Fruit fly (Drosophila melanogaster) whole organism, larva: Measurements from ENCODE around the gene mmd.

Source experiments
- noc ChIP-seq: fragments of 200-800 bp; sonication (Bioruptor generic); optimal IDR thresholded peaks from 3 replicates; lab custom pipeline; 2019; ENCODE audit warnings: missing biosample characterization, mild to moderate bottlenecking, missing genetic modification characterization, moderate library complexity

Gene mmd

DNA sequence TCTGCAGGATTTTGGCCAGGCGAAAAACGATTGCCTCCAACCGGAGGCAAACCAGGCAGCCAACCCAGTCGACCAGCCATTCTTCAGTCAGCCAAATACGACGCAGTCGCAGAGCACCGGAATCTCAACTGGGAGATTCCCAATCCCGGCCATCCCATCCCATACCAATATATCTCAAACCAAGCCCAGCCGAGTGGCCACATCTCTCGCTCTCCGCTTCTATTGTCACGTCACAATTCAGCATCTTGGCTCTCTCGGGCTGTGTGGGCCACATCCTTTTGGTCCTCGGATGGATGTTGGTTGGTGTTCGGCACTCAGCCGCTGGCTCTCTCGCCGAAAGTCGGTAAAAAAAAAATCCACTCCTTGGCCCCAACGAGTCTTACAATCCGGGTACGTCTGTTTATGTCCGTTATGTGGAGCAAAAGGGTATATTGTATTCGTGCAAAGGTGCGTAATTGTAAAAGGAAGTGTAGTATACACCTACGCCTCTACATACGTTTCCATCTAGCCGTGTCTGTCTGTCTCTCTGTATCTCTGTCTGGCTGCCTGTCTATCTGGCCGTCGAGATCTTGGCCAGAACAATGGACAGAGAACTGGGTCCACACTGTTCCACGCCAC lies at the start of gene mmd:
Gene mmd (minus strand): TSS at position 3 of the 618 bp plus-strand sequence.
- TF ChIP-seq noc (tag; lab: Kevin White, UChicago), result no peak

DNA sequence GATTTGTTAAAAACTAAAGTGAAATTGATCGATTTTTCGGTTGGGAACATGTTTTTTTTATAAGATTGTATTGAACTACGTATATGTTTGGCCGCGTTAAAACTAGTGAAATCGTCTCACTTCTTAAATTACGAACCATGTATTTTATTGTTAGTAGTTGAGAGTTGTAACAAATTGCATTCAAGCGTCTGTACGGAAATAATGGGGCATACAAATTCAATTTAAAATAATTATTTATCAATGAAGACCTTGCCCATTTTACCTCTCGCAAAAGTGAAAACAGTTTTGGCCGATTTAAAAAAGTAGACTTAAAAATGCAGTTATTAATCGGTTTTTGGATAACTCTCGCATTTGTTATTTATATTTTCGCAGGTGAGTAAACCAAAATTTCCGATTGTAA lies 35.9 kb upstream of the mmd start, which contains the start of gene Muc14A:
Gene Muc14A (plus strand): TSS at position 301 of the 400 bp plus-strand sequence.
- no peak for TF ChIP-seq noc (tag; lab: Kevin White, UChicago)

DNA sequence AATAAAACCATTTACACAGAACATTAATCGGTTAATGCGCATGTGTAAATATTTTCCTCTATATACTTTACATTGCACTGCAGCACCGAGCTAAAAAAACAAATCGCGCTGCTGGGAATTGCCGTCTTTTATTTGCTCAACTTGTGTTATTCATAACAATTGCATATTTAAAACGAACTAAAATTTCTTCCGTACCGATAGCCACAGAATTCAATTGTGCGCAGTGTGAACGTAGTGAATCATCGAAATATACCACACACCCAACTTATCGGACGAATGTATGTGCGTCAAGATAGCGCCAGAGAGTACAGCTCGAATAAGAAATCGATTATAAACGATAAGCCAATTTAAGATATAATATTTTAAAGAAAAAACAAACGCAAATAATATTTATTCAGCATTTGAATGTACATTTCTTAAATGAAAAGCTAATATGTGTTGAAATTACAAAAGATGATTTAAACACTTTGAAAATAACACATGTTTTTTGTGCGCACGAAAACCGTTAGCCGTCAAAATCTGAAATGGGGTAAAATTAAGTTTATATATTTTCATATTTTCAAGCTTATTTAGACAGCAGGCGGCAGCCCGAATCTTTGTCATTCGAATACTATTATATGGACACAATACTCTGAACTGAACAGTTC lies 32.7 kb upstream of the mmd start, which contains the start of the genes vap and CG12698:
Gene vap (minus strand): TSS at position 262 of the 647 bp plus-strand sequence.
Gene CG12698 (plus strand): TSS at position 597 of the 647 bp plus-strand sequence.
- no peak for TF ChIP-seq noc (tag; lab: Kevin White, UChicago)

DNA sequence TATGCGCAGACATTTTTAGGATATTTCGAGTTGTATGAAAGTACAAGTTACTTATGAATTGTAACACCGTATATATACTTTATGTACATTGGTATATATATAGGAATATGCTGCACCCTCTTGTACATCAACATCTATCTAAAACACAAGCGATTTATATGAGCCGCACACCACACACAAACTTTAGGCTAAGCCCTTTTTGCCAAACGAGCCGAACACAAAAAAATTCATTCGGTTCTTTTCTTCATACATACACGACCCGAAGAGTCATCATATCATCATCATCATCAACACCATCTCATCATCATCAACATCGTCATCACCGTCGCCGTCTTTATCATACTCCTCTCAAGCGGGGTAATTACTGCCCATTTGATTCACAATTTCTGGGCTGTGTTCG lies 32.1 kb upstream of the mmd start:
- no peak for TF ChIP-seq noc (tag; lab: Kevin White, UChicago)

DNA sequence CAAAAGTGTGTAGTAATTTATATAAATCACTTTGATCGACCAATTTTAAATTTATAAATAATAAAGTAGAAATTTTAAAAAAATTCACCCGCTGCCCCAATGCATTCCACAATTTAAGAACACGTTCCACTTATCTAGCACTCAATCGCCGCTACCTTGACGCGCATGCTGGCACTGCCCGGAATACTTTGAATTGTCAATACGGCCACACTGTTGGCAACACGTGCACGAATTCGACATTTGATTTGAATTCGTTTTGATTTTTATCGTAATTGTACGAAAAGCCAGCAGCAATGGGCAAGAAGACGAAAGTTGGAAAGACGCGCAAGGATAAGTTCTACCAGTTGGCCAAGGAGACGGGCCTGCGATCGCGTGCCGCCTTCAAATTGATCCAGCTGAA lies 23.9 kb upstream of the mmd start, which contains the start of gene CG8939:
Gene CG8939 (plus strand): TSS at position 186 of the 400 bp plus-strand sequence.
- TF ChIP-seq noc (tag; lab: Kevin White, UChicago), result no peak

DNA sequence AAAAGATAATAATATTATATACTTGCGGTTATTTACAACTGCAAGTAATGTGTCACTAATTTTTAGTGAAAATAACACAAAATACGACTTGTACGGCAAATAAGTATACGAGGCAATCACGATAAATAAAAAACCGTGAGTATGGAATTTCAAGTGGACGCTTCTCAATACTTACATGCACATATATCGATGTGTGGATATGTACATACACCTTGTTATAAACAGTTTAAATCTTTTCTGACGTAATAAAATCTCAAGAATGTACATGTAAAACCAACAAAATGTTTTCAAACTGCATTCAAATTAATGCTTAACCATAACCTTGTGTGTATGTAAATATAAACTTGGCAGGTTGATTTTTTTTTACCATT lies 19.6 kb upstream of the mmd start:
- no peak for TF ChIP-seq noc (tag; lab: Kevin White, UChicago)

DNA sequence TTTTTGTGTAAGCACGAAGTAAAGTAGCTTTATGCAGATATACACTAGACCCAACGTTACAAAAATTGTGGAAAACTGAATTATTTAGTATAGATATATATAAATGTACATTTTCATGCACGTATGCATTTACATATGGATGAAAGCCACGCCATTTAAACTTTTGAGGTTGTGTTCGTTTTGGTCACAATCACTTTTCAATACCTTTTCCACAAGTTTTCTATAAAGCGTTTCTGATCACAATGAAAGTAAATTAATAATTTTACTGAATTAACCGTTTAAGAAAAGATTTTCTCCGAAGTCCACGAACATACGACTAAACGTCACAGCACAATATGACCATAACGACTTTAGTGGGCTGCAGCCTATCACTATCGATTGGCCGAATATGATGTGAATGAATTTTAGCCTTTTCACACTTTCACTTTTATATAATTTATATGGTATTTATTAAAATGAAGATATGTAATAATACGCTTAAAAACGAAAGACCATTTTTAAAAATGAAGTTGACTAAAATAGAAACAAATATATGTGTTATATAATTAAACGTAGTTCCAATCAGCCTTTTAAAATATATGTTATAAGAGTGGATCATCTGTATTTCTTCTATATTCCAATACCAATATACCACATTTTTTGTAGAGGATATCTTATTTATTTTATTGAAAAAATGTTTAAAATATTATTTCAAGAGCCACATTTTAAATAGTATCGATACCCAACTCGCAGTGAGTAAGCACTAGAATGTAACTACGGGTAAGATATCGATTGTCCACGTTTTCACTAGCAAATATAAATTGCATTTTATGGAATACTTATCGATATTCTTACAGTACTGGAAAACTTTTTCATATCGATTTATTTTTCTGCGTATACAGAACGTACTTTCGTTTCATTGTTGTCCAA lies 18.9 kb upstream of the mmd start, which contains the start of the genes CG46312, eIF5 and exd:
Gene CG46312 (minus strand): TSS at position 357 of the 909 bp plus-strand sequence.
Gene eIF5 (minus strand): TSS at position 357 of the 909 bp plus-strand sequence.
Gene exd (plus strand): TSS at position 851 of the 909 bp plus-strand sequence.
- TF ChIP-seq noc (tag; lab: Kevin White, UChicago), result no peak

DNA sequence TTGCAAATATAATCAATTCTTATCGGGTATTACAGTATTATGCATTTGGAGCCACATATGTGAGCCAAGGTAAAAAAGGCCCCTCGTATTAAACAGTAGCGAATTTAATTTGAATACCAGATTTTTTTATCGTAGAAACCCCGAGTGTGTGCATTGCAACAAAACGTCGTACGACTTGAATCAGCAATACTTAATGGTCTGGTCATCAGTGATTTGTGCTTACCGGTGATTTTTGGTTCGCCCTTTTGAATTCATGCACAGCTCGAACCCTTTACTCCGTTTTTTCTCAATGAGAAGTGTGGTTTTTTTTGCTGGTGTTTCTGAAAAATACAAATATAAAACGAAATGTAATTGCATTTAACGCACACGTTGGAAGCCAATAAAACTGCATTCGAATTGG lies 16.7 kb upstream of the mmd start:
- TF ChIP-seq noc (tag; lab: Kevin White, UChicago), result no peak

DNA sequence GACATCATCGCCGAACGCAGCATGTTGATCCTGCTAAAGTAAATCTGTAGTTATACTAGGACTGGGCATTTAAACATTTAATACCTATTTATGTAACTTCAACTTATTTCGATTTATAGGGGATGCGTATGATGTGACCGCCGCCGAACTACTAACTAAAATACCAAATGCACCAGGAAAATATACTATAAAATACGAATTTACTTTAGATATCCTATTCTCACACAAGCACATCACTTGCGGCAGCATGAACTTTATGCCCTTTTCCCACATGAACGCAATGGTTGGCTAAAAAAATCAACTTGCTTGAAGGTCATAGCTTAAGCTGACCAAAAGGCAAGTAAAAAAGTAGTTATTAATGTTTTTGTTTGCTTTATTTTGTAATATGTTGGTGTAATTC lies 13.7 kb upstream of the mmd start, which contains the start of gene ND-20:
Gene ND-20 (minus strand): TSS at position 155 of the 400 bp plus-strand sequence.
- no peak for TF ChIP-seq noc (tag; lab: Kevin White, UChicago)

DNA sequence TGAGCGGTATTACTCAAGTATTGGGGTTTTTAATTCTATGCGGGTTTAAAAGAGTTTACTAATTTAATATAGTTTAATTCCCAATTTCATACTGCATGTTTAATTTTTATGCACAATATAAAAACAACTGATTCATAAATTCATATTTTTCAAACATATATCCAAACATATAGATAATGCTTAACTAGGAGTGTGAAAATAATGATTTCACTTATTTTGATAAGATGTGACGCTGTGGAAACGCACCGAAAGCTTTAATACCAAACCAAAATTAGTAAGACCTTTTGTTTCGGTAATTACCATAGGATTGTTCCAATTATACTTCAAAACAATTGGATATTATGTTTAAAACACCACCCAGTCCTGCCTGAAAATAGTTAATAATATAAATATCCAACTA lies 10.5 kb upstream of the mmd start, which contains the start of gene Slc25A46a:
Gene Slc25A46a (plus strand): TSS at position 272 of the 400 bp plus-strand sequence.
- TF ChIP-seq noc (tag; lab: Kevin White, UChicago), result no peak

DNA sequence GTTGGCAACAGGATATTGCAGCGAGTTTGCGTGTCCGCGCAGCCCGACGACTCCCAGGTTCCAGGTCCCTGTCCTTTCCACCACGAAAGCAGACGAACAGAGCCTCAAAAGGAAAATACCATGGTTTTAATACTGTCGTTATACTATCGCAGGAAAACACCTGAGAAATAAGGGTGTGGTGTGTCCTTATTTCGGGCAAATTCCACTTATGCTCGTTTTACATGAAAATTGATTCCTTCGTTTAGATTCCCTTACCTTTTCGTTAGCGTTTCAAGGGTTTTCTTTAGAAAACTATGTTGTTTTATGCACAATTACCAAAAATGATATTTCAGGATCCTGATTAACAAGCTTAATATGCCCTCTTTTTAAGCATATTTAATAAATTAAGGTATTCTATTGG lies 9.9 kb upstream of the mmd start, which contains the start of gene Cep164:
Gene Cep164 (minus strand): TSS at position 101 of the 400 bp plus-strand sequence.
- TF ChIP-seq noc (tag; lab: Kevin White, UChicago), result no peak

DNA sequence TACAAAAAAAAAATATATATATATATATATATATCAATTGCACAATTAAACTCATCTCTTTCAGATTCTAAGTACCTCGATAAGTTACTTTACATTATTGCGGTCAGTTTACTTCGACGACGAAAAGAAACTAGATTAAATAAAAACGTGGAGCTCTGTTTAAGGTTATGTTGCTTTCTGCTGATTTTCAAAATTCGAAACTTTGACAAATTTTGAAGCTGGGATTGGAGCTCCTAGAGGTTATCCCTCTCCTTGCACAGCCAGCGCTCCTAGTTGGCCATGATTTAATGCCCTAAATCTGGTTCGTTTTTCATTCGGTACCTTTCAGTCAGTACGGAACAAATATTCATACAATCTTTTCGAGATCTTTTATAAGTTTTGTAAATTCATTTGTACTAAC lies 3.6 kb upstream of the mmd start, which contains the start of gene CG42766:
Gene CG42766 (plus strand): TSS at position 301 of the 400 bp plus-strand sequence.
- no peak for TF ChIP-seq noc (tag; lab: Kevin White, UChicago)

DNA sequence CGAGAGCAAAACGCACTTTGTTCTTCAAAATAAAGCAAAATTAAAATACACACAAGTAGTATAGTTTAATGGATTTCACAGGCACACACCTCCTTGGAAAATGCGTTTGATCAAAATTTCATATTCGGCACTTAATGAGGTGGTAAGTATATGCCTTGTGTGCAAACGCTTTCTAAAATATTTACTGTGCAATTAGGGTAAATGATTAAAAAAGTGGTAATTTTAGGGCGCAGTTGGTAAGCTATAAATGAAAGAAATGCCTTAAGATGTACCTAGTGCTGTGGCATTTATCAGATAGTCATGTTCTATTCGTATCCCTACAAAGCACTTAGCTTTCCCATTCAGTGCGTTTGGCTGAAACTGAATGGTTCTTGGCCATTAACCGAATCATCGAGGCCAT lies 1.2 kb upstream of the mmd start, which contains the start of gene Or13a:
Gene Or13a (plus strand): TSS at position 301 of the 400 bp plus-strand sequence.
- no peak for TF ChIP-seq noc (tag; lab: Kevin White, UChicago)

DNA sequence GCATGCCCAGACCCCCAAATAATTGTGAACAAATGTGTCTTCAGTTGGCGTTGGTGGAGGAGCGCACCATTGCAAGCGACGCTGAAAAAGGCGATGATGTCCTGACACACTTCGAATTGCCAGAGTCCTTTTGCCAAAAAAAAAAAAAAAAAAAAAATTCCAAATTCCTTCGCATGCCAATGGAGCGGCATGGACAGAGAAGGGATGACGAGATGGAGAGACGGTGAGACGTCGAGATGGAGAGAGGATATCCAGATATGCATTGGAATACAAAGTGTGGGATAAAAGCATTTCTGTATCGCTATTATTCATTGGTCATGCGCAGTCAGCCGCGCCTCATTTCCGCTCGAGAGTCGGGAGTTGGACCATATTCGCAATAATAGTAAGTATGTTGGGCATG lies 1.4 kb downstream of the mmd start:
- no peak for TF ChIP-seq noc (tag; lab: Kevin White, UChicago)

DNA sequence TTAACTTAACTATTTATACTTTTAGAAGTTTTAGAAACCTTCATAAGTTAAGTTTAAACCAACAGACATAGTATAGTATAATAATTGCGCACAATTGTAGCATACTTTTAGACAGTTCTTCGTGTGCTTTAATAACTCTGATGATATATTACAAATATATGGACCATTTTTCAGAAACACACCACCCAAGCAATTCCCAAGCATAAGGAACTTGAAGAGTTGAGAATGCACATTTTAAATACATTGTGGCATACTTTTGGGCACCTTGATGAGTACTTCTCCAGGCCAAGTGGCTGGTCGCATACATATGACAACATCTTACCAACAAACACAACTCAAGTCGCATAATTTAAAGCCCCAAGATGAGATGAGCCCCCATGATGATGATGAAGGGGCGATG lies 3.4 kb downstream of the mmd start:
- TF ChIP-seq noc (tag; lab: Kevin White, UChicago), result no peak
